Worm (Caenorhabditis elegans): ENCODE results near the gene cal-2.

DNA sequence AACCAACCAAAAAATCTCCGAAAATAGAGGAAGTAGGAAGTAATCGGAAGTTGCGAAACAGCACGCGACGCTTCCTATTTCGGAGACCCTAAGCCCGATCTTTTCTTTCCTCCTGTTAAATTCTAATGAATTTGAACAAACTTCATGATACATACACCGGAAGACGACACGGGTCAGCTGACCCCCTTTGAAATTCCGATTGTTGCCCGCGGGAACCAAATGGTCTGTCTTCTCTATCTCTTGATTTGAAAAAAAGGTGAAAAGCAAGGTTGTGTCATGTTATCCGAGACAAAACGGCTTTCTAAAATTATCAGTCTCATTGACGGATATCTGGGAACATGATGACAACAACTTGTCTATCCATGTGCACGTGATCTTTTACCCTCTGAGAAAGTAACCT is 1.4 kb upstream of the cal-2 start:
- no peak for TF ChIP-seq sea-2 (GFP tag; IDR thresholded peaks at IDR 0.05)
- TF ChIP-seq ccch-3 (GFP tag; optimal IDR thresholded peaks at IDR 0.05): no peak
- no peak for TF ChIP-seq lsy-27 (tag; optimal IDR thresholded peaks at IDR 0.05; ENCODE audit: borderline replicate concordance, insufficient read depth)
- no peak for TF ChIP-seq zim-3 (tag; optimal IDR thresholded peaks at IDR 0.05)
- TF ChIP-seq madf-8 (GFP tag; conservative IDR thresholded peaks at IDR 0.05): no peak
- no peak for TF ChIP-seq snpc-1.3 (tag; optimal IDR thresholded peaks at IDR 0.05; ENCODE audit: insufficient read depth)
- no peak for TF ChIP-seq lin-26 (GFP tag; IDR thresholded peaks at IDR 0.05)
- no peak for TF ChIP-seq hmg-20 (GFP tag; IDR thresholded peaks at IDR 0.05)
- TF ChIP-seq C06A6.2 (GFP tag; conservative IDR thresholded peaks at IDR 0.05): no peak
- no peak for TF ChIP-seq pbrm-1 (GFP tag; IDR thresholded peaks at IDR 0.05)
- TF ChIP-seq him-1 (tag; optimal IDR thresholded peaks at IDR 0.05): no peak
- no peak for TF ChIP-seq mes-4 (tag; optimal IDR thresholded peaks at IDR 0.05)
- TF ChIP-seq lin-54 (GFP tag; optimal IDR thresholded peaks at IDR 0.05): no peak
- TF ChIP-seq attf-6 (GFP tag; IDR thresholded peaks at IDR 0.05): no peak

All from whole organism, young adult.